Worm (Caenorhabditis elegans): ENCODE results near the gene nhr-171.

DNA sequence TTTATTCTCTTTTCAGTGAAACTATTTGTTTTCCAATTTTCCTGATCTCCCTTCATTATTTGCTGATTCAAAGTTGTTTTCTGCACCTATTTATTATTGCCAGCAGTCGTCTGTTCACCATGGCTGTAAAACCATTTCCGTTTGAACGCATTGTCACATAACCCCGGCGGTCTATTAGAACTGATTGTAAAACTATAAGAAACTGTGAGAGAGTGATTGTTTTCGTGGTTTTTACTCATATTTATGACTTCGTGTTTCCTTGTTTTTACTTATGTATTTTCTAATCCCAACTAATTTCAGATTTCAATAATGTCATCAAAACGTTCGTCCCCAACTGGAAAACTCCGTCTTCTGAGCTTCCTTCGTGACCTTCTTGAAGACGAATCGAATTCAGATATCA, 51.4 kb downstream of the nhr-171 start, which contains the start of gene F19F10.1:
- no peak for TF ChIP-seq snpc-4 (tag; optimal IDR thresholded peaks at IDR 0.05)
- no peak for TF ChIP-seq lin-39 (tag; optimal IDR thresholded peaks at IDR 0.05)
- no peak for TF ChIP-seq mbf-1 (tag; optimal IDR thresholded peaks at IDR 0.05)
- TF ChIP-seq elt-1 (tag; optimal IDR thresholded peaks at IDR 0.05): no peak
- TF ChIP-seq zag-1 (tag; optimal IDR thresholded peaks at IDR 0.05): no peak
- TF ChIP-seq nhr-25 (tag; optimal IDR thresholded peaks at IDR 0.05): no peak
- TF ChIP-seq nhr-6 (tag; optimal IDR thresholded peaks at IDR 0.05): no peak
- TF ChIP-seq Y55F3AM.14 (GFP tag; optimal IDR thresholded peaks at IDR 0.05): no peak
- TF ChIP-seq unc-62 (GFP tag; optimal IDR thresholded peaks at IDR 0.05): no peak
- no peak for TF ChIP-seq peb-1 (tag; optimal IDR thresholded peaks at IDR 0.05)
- no peak for TF ChIP-seq lsy-2 (tag; optimal IDR thresholded peaks at IDR 0.05)
- no peak for TF ChIP-seq fos-1 (tag; optimal IDR thresholded peaks at IDR 0.05)
- TF ChIP-seq ama-1 (optimal IDR thresholded peaks at IDR 0.05): no peak
